Fruit fly (Drosophila melanogaster): ENCODE measurements around the gene CG33095.

The CG33095 gene

DNA sequence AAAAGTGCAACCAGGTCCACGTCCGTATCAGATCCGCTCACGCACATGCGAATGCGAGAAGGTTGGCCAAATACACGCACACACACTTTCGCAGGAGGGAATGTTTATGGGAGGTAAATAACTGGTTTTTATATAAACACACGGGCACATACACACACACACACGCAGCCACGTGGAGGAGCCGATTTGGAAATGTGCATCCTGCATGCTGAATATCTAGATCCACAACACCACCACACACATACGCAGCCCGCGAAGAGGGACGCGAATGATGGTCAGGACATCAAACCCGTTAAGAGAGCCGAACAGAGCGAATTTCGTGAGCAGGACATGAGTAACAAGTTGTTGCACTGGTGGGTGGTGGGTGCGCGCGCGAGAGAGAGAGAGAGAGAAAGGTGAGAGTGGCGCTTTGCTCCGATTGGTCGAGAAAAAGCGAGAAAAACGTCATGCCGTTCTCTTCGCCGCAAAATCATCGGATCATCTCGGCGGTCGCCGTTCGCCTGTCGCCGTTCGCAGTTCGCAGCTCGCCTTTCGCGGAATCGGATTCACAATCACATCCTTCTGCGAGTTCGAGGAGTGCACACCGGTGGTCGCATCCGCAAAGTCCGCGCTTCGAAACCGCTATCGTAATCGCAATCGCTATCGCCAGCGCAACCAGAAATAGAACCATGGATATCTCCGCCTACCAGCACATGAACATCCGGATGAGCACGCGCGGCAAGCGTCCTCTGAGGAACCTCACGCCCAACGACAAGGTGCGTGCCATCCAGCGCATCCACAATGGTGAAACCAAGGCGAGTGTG is 40.3 kb downstream of the CG33095 start, which contains the start of gene danr:
Gene danr (plus strand): TSS at position 508 of the 803 bp plus-strand sequence.
- peak; percentile 76 for TF ChIP-seq CG12605 (GFP tag; IDR thresholded peaks at IDR 0.05)
- TF ChIP-seq CG32121 (GFP tag; IDR thresholded peaks at IDR 0.05) = no peak
